Worm (Caenorhabditis elegans) whole organism, L2 larva: ENCODE results near the gene ugt-53.

ENCODE experiments used
- C34F6.9 ChIP-seq: fragments of 150-350 bp; optimal IDR thresholded peaks from 2 replicates; lab custom pipeline; 2014; ENCODE audit warnings: missing biosample characterization, missing genetic modification characterization
- F13H6.1 ChIP-seq: sonication (generic microtip); optimal IDR thresholded peaks from 2 replicates; lab custom pipeline; 2016; ENCODE audit warnings: missing genetic modification characterization, missing compliant biosample characterization
- R02D3.7 ChIP-seq: fragments of 150-350 bp; optimal IDR thresholded peaks from 2 replicates; lab custom pipeline; 2014; ENCODE audit warnings: missing biosample characterization, missing genetic modification characterization
- Y55F3AM.14 ChIP-seq: fragments of 200-800 bp; sonication (Bioruptor generic); optimal IDR thresholded peaks from 2 replicates; lab custom pipeline; 2018; ENCODE audit warnings: mild to moderate bottlenecking, missing genetic modification characterization, missing compliant biosample characterization
- alr-1 ChIP-seq: fragments of 150-350 bp; optimal IDR thresholded peaks from 2 replicates; lab custom pipeline; 2014; ENCODE audit warnings: missing biosample characterization, missing genetic modification characterization
- aly-2 ChIP-seq: fragments of 150-350 bp; optimal IDR thresholded peaks from 2 replicates; lab custom pipeline; 2014; ENCODE audit warnings: missing biosample characterization, missing genetic modification characterization
- ama-1 ChIP-seq: fragments of 150-350 bp; optimal IDR thresholded peaks from 2 replicates; lab custom pipeline; 2018; ENCODE audit warnings: inconsistent platforms
- blmp-1 ChIP-seq: sonication (generic microtip); optimal IDR thresholded peaks from 2 replicates; lab custom pipeline; 2017; ENCODE audit warnings: missing genetic modification characterization, mild to moderate bottlenecking, missing compliant biosample characterization, antibody characterized with exemption, moderate library complexity; ENCODE audit not compliant: insufficient read depth
- ceh-16 ChIP-seq: fragments of 150-350 bp; optimal IDR thresholded peaks from 2 replicates; lab custom pipeline; 2014; ENCODE audit warnings: missing biosample characterization, missing genetic modification characterization
- crh-2 ChIP-seq: sonication (generic microtip); optimal IDR thresholded peaks from 2 replicates; lab custom pipeline; 2017; ENCODE audit warnings: missing biosample characterization, missing genetic modification characterization
- egl-27 ChIP-seq: sonication (generic microtip); optimal IDR thresholded peaks from 3 replicates; lab custom pipeline; 2017; ENCODE audit warnings: missing biosample characterization, missing genetic modification reagents, missing genetic modification characterization
- fos-1 ChIP-seq: fragments of 150-350 bp; optimal IDR thresholded peaks from 2 replicates; lab custom pipeline; 2014; ENCODE audit warnings: missing biosample characterization, missing genetic modification characterization
- gmeb-1 ChIP-seq: fragments of 150-350 bp; optimal IDR thresholded peaks from 2 replicates; lab custom pipeline; 2014; ENCODE audit warnings: missing biosample characterization, missing genetic modification characterization
- lin-11 ChIP-seq: fragments of 150-350 bp; sonication (generic microtip); optimal IDR thresholded peaks from 2 replicates; lab custom pipeline; 2014; ENCODE audit warnings: missing biosample characterization, missing genetic modification characterization, inconsistent platforms, mixed read lengths
- lin-13 ChIP-seq: fragments of 150-350 bp; optimal IDR thresholded peaks from 2 replicates; lab custom pipeline; 2014; ENCODE audit warnings: missing biosample characterization, missing genetic modification reagents, missing genetic modification characterization
- lin-39 ChIP-seq: fragments of 150-350 bp; optimal IDR thresholded peaks from 2 replicates; lab custom pipeline; 2014; ENCODE audit warnings: missing biosample characterization, missing genetic modification reagents, missing genetic modification characterization
- lsy-2 ChIP-seq, 2 experiments: fragments of 150-350 bp in 1 of 2; sonication (generic microtip) in 1 of 2; optimal IDR thresholded peaks; 2 replicates each; lab custom pipeline; 2014 to 2017; ENCODE audit warnings: missing biosample characterization in 2 of 2, missing genetic modification characterization in 2 of 2
- mbf-1 ChIP-seq: sonication (generic microtip); optimal IDR thresholded peaks from 2 replicates; lab custom pipeline; 2017; ENCODE audit warnings: missing biosample characterization, missing genetic modification characterization
- mdl-1 ChIP-seq, 2 experiments: fragments of 150-350 bp in 1 of 2; sonication (generic microtip) in 1 of 2; optimal IDR thresholded peaks; 2 replicates each; lab custom pipeline; 2017; ENCODE audit warnings: missing biosample characterization in 2 of 2, missing genetic modification characterization in 2 of 2
- nhr-10 ChIP-seq: sonication (generic microtip); optimal IDR thresholded peaks from 2 replicates; lab custom pipeline; 2017; ENCODE audit warnings: missing biosample characterization, missing genetic modification characterization
- nhr-11 ChIP-seq: fragments of 150-350 bp; optimal IDR thresholded peaks from 2 replicates; lab custom pipeline; 2014; ENCODE audit warnings: missing biosample characterization, missing genetic modification characterization
- nhr-12 ChIP-seq: fragments of 150-350 bp; optimal IDR thresholded peaks from 2 replicates; lab custom pipeline; 2014; ENCODE audit warnings: missing biosample characterization, missing genetic modification characterization
- nhr-129 ChIP-seq: fragments of 150-350 bp; optimal IDR thresholded peaks from 2 replicates; lab custom pipeline; 2014; ENCODE audit warnings: missing biosample characterization, missing genetic modification characterization
- nhr-23 ChIP-seq: fragments of 150-350 bp; optimal IDR thresholded peaks from 2 replicates; lab custom pipeline; 2014; ENCODE audit warnings: missing biosample characterization, missing genetic modification reagents, missing genetic modification characterization
- nhr-237 ChIP-seq: fragments of 150-350 bp; optimal IDR thresholded peaks from 2 replicates; lab custom pipeline; 2014; ENCODE audit warnings: missing biosample characterization, missing genetic modification characterization
- nhr-25 ChIP-seq: fragments of 150-350 bp; sonication (generic microtip); optimal IDR thresholded peaks from 3 replicates; lab custom pipeline; 2014; ENCODE audit warnings: missing biosample characterization, missing genetic modification characterization
- nhr-77 ChIP-seq: fragments of 150-350 bp; optimal IDR thresholded peaks from 2 replicates; lab custom pipeline; 2014; ENCODE audit warnings: missing biosample characterization, missing genetic modification characterization
- sem-4 ChIP-seq: fragments of 150-350 bp; optimal IDR thresholded peaks from 2 replicates; lab custom pipeline; 2014; ENCODE audit warnings: missing biosample characterization, missing genetic modification reagents, missing genetic modification characterization
- snpc-4 ChIP-seq: fragments of 150-350 bp; optimal IDR thresholded peaks from 2 replicates; lab custom pipeline; 2014; ENCODE audit warnings: missing biosample characterization, missing genetic modification characterization
- unc-39 ChIP-seq: fragments of 150-350 bp; optimal IDR thresholded peaks from 2 replicates; lab custom pipeline; 2014; ENCODE audit warnings: missing biosample characterization, missing genetic modification characterization
- unc-55 ChIP-seq: fragments of 150-350 bp; sonication (generic microtip); optimal IDR thresholded peaks from 3 replicates; lab custom pipeline; 2014; ENCODE audit warnings: missing biosample characterization, missing genetic modification reagents, missing genetic modification characterization
- zag-1 ChIP-seq: fragments of 150-350 bp; optimal IDR thresholded peaks from 2 replicates; lab custom pipeline; 2014; ENCODE audit warnings: missing biosample characterization, missing genetic modification characterization
- ztf-1 ChIP-seq: fragments of 200-800 bp; sonication (Bioruptor generic); conservative IDR thresholded peaks from 2 replicates; pipeline ENCODE4 v1.3.6; 2022; ENCODE audit warnings: missing genetic modification characterization, missing compliant biosample characterization
- ztf-11 ChIP-seq: sonication (generic microtip); optimal IDR thresholded peaks from 2 replicates; lab custom pipeline; 2017; ENCODE audit warnings: missing biosample characterization, missing genetic modification characterization

Gene ugt-53

DNA sequence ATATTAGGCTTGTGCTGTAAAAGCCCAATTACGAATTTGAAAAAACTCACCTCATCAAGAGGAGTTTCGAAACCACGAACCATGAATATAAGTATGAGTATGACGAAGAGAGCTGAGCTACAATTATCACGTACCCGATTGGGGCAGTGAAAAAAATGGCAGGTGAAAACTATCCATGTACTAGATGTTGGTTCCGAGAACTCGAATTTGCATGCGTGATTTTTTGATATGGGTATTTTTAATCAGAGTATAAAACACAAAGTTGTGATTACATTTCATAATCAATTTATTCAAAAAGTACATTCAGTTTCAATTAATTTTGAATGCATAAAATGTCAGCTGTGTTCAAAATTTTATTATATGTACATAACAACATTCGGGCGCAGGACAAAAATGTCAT lies 35.3 kb upstream of the ugt-53 start, which contains the start of gene F54E2.9:
Gene F54E2.9 (minus strand): TSS at position 132 of the 400 bp plus-strand sequence.
- TF ChIP-seq unc-55 (GFP tag; lab: Kevin White, UChicago) (no peak), gmeb-1 (tag; lab: Kevin White, UChicago) (no peak), nhr-25 (no peak), lin-13 (GFP tag; lab: Kevin White, UChicago) (no peak), nhr-11 (no peak), R02D3.7 (no peak), nhr-129 (tag; lab: Kevin White, UChicago) (no peak), ama-1 (no peak), fos-1 (tag; lab: Kevin White, UChicago) (no peak), ztf-1 (GFP tag; lab: Robert Waterston, UW) (no peak), lin-39 (tag; lab: Kevin White, UChicago) (no peak), mdl-1 (tag; optimal IDR thresholded peaks at IDR 0.05; lab: Kevin White, UChicago) (no peak), mbf-1 (tag; lab: Kevin White, UChicago) (no peak), lsy-2 (tag; optimal IDR thresholded peaks at IDR 0.05; lab: Kevin White, UChicago) (no peak), egl-27 (tag; lab: Kevin White, UChicago) (no peak)

DNA sequence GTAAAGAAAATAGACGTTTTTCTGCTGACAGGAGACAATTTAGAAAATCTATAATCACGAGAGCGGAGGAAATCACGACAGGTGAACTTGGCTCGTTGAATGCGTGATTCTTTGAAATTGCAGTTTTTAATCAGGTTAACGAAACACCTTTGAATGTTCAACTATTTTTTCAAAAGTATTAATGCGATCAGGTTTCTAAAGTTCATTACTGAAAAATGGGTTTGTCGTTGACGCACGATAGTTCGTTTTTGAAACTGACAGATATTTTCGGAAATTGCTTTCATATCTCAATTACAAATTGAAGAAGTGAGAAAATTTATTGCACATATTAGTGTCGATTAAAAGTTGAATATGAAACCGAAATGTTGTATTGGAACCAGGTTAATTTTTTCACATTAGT lies 33.2 kb upstream of the ugt-53 start, which contains the start of gene F54E2.5:
Gene F54E2.5 (minus strand): TSS at position 101 of the 400 bp plus-strand sequence.
- no peak for TF ChIP-seq crh-2
- TF ChIP-seq lin-11 (tag; lab: Kevin White, UChicago): no peak
- TF ChIP-seq aly-2 (tag; lab: Kevin White, UChicago): no peak

DNA sequence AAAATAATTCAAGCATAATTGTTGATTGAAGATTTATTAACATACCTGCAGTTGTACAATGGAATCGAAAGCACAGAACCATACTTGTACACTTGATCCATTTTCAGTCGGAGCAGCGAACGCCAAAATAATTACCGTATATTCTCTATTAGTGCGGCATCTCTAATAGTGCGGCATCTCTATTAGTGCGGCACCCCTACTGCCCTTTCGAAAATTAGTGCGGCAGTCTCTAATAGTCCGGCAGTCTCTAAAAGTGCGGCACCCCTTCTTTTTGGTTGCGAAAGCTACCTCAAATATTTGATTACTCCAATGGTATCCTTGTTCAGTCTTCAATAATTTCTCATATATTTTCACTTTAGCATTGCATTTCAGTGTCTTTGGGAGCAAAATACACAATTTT lies 31.0 kb upstream of the ugt-53 start, which contains the start of gene srt-34:
Gene srt-34 (minus strand): TSS at position 101 of the 400 bp plus-strand sequence.
- TF ChIP-seq Y55F3AM.14 (no peak), snpc-4 (tag; lab: Kevin White, UChicago) (no peak), ceh-16 (tag; lab: Kevin White, UChicago) (no peak), egl-27 (tag; lab: Kevin White, UChicago) (no peak), alr-1 (tag; lab: Kevin White, UChicago) (no peak), sem-4 (tag; lab: Kevin White, UChicago) (no peak), mdl-1 (tag; optimal IDR thresholded peaks at IDR 0.05; lab: Kevin White, UChicago) (no peak), ztf-1 (GFP tag; lab: Robert Waterston, UW) (no peak), lin-13 (GFP tag; lab: Kevin White, UChicago) (no peak), gmeb-1 (tag; lab: Kevin White, UChicago) (no peak), nhr-12 (no peak), unc-39 (no peak), nhr-237 (tag; lab: Kevin White, UChicago) (no peak), fos-1 (tag; lab: Kevin White, UChicago) (no peak), nhr-11 (no peak), nhr-10 (tag; lab: Kevin White, UChicago) (no peak), lsy-2 (tag; optimal IDR thresholded peaks at IDR 0.05; lab: Kevin White, UChicago) (no peak), aly-2 (tag; lab: Kevin White, UChicago) (no peak), blmp-1 (tag; lab: Kevin White, UChicago) (no peak), ztf-11 (no peak)

DNA sequence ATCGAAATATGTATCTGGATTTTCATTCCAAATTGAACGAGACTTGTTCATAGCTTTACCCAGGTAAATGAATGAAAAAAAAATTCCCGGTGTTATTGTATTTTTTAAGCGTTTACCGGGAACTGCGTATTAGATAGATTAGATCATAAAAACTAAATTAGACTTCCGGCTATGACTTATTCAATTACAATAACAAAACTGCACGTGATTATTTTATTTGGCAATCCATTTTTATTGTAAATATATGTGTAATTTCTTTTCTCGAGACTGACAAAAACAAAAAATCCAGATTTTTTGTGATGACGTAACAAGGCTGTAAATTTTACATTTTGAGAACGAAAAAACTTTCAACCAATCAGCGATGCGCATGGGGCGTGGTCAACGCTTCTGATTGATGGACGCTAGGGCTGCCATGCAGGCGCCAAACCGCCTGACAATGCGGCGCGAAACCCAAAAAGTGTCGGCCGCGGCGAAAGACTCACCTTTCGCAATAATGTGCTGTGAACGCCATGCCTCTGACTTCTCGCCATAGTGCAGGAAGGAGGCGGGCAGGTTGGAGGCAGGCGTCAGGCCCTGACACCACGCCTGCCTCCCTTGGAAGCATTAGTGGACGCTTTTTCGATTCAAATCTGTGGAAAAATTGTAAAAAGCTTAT lies 27.4 kb upstream of the ugt-53 start, which contains the start of gene srh-36:
Gene srh-36 (minus strand): TSS at position 51 of the 655 bp plus-strand sequence.
- TF ChIP-seq ama-1 (no peak), unc-39 (no peak), F13H6.1 (tag; lab: Kevin White, UChicago) (no peak), alr-1 (tag; lab: Kevin White, UChicago) (no peak), R02D3.7 (no peak), nhr-237 (tag; lab: Kevin White, UChicago) (no peak), nhr-25 (no peak), C34F6.9 (tag; lab: Kevin White, UChicago) (no peak), lin-13 (GFP tag; lab: Kevin White, UChicago) (no peak), zag-1 (tag; lab: Kevin White, UChicago) (no peak)
- TF ChIP-seq, all 48 proteins: peak for 0

DNA sequence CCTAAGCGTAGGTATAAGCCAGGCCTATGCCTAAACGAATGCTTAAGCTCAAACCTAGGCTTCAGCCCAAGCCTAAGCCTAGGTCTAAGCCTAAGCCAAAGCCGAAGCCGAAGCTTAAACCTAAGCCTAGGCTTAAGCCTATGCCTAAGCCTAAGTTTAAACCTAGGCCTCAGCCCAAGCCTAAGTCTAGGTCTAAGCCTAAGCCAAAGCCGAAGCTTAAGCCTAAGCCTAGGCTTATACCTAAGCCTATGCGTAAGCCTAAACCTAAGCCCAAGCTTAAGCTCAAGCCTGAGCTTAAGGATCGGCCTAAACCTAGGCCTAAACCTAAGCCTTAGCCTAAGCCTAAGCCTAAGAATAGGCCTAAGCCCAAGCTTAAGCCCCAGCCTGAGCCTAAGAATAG lies 23.2 kb upstream of the ugt-53 start:
- TF ChIP-seq nhr-77 (tag; lab: Kevin White, UChicago): no peak
- no peak for TF ChIP-seq lin-39 (tag; lab: Kevin White, UChicago)
- TF ChIP-seq C34F6.9 (tag; lab: Kevin White, UChicago): no peak
- no peak for TF ChIP-seq nhr-23
- no peak for TF ChIP-seq ztf-11
- no peak for TF ChIP-seq mbf-1 (tag; lab: Kevin White, UChicago)
